Fruit fly (Drosophila melanogaster): ENCODE results near the gene CG43218.

CG43218 gene

DNA sequence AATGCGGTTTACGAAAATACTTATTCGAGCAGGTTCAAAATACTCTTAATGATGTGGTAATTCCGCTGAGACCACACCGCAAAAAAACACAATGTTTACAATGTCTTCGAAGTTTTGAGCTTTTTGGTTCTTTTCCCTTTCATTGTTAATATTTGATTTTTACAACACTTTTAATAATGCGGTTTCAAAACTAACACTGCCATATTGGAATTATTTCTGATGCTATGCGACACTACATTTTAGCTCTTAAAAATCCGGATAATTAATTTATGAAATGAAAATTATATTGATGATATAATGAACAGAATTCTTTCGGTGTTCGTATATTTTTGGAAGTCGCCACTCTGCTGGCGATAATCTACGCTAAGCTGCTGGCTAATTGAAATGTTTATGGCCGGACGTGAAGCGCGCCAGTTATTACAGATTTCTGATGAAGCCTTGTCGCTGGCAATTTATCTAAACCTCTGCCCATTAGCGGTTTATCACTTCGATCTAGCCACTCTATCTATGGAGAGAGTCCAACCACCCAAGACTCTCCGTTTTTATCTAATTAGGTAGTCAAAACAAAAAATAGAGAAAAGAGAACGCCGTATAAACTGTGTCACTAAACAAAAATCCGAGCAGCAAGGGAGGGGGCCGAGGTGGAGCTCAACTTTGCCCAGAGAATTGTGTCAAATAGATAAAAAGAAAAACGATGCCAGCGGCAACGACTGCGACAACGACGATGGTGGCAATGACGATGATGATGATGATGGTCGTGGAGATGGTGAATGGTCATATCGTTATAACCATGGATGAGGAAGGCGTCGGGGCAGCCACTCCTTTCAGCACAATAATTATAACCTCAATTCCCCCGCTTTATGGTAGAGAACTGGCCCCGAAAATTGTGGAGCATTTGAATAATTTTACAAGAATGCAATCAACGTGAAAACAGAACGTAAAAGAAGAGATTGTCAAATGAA, 1.5 kb upstream of the CG43218 start:
- TF ChIP-seq Dll (optimal IDR thresholded peaks at IDR 0.05) = no peak
- TF ChIP-seq psq (optimal IDR thresholded peaks at IDR 0.05) = no peak

DNA sequence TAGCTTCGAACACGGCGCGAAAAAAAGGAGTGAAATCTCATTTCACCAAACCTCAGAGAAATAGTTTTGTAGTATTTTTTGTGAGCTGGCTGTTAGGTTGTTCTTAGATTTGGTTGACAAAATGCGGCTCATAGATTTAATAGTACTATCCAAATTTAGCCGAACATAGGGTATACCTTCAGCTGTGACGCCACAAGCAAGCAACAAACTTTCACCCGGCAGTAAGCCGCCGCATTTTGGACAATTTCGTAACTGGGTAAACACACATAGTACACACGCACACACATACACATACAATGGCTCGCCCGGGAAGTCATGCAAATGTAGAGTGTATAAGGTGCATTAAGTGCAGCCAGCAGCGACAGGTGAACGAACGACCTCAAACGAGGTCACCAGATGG, 1.4 kb downstream of the CG43218 start:
- TF ChIP-seq EcR (GFP tag; optimal IDR thresholded peaks at IDR 0.05) = peak in 1 of 2 experiments; percentile 62
- TF ChIP-seq CG8478 (optimal IDR thresholded peaks at IDR 0.05) = no peak

DNA sequence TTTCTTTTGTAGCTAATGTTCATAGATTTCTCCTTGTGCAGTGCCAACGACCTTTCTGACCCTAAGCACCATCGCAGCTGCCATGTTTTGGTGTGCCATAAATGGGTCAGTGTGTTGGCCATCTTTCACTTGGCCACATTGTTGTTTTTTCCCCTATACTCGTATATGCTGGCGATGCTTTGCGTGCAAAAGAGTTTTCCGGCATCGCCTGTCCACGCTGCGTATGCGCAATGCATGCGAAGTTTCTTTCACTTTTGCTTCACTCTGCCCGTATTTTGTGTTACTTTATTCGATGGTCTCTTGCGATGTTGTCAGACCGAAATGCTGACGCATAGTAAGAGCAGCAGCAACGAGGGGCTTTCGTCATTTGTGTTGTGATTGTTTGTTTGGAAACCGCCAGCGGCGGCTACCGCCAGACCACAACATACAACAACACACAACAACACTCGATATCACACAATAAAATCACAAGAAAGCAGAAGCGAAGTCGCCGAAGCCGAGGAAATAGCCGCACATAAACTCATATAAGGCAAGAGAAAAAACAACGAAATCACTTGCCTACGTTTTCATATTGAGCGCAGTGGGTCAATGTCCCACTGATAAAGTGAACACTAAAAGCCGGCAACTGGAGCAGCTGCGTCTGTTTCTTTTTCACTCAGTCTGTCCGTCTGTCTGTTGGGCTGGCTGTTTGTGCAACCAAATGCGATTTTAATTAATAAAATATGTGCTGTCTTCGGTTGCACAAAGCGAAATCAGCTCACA, 3.8 kb downstream of the CG43218 start:
- TF ChIP-seq Dll (optimal IDR thresholded peaks at IDR 0.05) (no peak), EcR (GFP tag; optimal IDR thresholded peaks at IDR 0.05) (peak in 1 of 2 experiments; percentile 17), pan (optimal IDR thresholded peaks at IDR 0.05) (no peak), psq (optimal IDR thresholded peaks at IDR 0.05) (no peak)

DNA sequence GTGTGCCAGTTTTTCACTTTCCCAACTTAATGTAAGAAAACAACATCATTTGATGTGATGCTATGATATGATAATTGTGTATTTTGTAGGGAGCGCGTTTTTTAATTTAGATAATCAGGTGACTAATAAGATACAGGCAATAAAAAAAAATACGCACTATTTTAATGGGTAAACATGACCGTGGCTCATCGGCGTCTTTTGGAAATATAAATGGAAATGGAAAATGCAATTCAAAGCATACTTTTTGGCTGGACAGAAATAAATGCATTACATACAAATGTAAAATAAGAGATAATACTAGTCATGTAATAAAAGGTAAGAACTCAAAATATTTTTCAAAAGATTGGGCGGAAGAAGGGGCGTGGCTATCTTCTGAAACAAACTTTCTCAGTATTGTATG, 4.6 kb downstream of the CG43218 start:
- TF ChIP-seq EcR (GFP tag; optimal IDR thresholded peaks at IDR 0.05) (no peak), pan (optimal IDR thresholded peaks at IDR 0.05) (no peak), usp (GFP tag; optimal IDR thresholded peaks at IDR 0.05) (no peak), CG8478 (optimal IDR thresholded peaks at IDR 0.05) (no peak), psq (optimal IDR thresholded peaks at IDR 0.05) (no peak), Dll (optimal IDR thresholded peaks at IDR 0.05) (no peak)

DNA sequence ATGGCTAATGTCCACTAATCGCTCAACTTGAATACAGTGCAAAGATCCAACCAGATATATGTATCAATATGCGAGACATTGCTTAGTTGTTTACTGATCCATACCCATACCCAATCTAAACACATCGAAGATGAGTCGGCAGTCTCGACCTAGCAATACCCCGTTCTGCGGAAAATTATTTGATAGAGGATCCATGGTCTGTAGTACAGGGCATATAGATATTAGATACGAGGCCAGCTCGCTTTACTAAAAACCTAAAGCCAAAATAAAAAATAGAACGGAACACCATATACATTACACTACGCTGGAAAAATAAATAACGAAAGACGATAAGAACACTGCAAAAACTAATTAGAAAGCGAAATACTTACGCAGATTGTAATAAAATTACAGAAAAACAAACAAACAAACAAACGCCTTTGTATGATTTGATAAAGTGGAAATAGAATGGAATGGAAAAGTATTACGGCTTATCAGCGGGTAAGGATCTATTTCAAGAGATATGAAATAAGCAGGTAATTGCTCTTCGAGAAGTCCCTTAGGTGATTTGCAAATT, 8.4 kb downstream of the CG43218 start:
- no peak for TF ChIP-seq CG8478 (optimal IDR thresholded peaks at IDR 0.05)
- no peak for TF ChIP-seq psq (optimal IDR thresholded peaks at IDR 0.05)
- no peak for TF ChIP-seq EcR (GFP tag; optimal IDR thresholded peaks at IDR 0.05)
- no peak for TF ChIP-seq pan (optimal IDR thresholded peaks at IDR 0.05)
- TF ChIP-seq Dll (optimal IDR thresholded peaks at IDR 0.05) = no peak
- no peak for TF ChIP-seq usp (GFP tag; optimal IDR thresholded peaks at IDR 0.05)

DNA sequence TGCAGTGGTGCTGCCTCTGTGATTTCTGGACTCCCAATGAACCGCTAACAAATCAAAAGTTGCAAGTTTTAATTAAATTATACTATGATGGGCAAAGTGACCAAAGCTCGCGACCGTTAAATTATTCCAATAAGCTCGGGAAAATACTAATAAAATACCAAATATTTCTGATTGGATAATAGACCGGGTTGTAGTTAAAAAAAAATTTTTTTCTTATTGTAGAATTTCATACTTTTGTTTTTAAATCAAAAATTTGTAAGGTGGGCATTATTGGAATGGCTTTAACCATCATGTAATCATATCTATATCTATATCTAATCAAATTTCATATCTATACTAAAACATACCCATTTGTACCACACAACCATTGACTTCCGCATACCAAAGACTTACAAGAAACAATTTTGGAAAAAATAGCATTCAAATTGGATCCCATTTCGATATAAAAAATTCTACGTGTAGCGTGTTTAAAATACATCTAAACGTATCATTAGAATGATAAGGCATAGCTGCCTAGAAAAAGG, 10.1 kb downstream of the CG43218 start, which contains the start of gene CG9391:
Gene CG9391, minus strand, starts transcription at position 474 of the 524 bp plus-strand sequence.
- TF ChIP-seq CG8478 (optimal IDR thresholded peaks at IDR 0.05) (no peak), EcR (GFP tag; optimal IDR thresholded peaks at IDR 0.05) (no peak), psq (optimal IDR thresholded peaks at IDR 0.05) (no peak), pan (optimal IDR thresholded peaks at IDR 0.05) (no peak), Dll (optimal IDR thresholded peaks at IDR 0.05) (no peak), usp (GFP tag; optimal IDR thresholded peaks at IDR 0.05) (no peak)

DNA sequence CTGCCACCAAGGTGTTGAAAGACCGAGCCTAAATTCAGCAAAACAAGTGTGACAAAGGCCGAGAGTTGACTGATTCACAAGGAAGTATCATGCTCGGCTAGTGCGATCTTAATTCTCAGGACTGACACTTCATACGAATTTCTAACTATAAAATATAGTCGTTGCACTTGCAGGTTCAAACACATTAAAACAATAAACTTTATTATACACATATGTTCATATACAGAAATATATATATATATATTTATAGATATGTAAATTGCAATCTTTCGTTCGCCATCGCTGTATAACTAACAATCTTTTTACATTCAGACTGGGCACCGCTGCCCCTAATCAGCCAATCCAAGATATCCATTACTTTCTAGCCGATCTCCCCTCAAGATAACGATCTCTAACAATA, 12.7 kb downstream of the CG43218 start, which contains the start of gene CG9389:
Gene CG9389, minus strand, starts transcription at position 101 of the 400 bp plus-strand sequence.
- TF ChIP-seq CG8478 (optimal IDR thresholded peaks at IDR 0.05) = no peak
- no peak for TF ChIP-seq pan (optimal IDR thresholded peaks at IDR 0.05)
- TF ChIP-seq usp (GFP tag; optimal IDR thresholded peaks at IDR 0.05) = no peak
- no peak for TF ChIP-seq EcR (GFP tag; optimal IDR thresholded peaks at IDR 0.05)
- TF ChIP-seq Dll (optimal IDR thresholded peaks at IDR 0.05) = no peak
- TF ChIP-seq psq (optimal IDR thresholded peaks at IDR 0.05) = no peak

DNA sequence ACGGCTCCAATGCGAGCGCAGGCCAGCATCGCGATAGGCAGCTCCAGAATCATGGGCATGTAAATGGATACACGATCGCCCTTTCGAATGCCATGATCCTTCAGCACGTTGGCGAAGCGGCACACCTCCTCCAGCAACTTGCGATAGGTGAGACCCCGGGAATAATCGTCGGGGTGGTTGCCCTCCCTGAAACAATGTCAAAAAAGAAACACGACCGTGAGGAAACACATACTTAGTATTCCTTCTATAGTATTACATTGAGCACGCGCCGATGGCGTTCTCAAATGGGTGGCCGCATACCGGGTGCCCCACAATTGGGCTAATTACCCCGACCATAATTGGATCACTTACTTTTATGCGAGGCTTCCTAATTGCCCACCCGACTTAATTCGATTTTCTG, 15.7 kb downstream of the CG43218 start:
- no peak for TF ChIP-seq CG8478 (optimal IDR thresholded peaks at IDR 0.05)
- no peak for TF ChIP-seq EcR (GFP tag; optimal IDR thresholded peaks at IDR 0.05)
- TF ChIP-seq pan (optimal IDR thresholded peaks at IDR 0.05) = no peak
- no peak for TF ChIP-seq psq (optimal IDR thresholded peaks at IDR 0.05)
- TF ChIP-seq Dll (optimal IDR thresholded peaks at IDR 0.05) = no peak
- no peak for TF ChIP-seq usp (GFP tag; optimal IDR thresholded peaks at IDR 0.05)

DNA sequence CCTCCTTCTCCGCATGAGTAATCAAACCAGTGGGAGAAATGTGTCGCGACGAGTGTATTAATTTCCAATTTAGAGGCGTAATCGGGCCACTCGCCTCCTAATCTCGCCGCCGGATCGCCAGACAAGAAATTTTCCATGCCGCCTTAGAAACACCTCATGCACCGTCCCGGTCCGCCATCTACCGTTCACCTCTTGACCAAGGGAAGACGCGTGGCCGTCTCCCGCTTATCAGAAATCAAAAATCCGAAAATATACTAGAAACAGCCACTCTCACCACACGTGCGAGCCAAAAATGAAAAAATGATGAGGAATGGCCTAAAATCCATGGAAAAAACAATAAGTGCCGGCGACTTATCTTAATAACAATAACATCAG, 18.1 kb downstream of the CG43218 start:
- no peak for TF ChIP-seq CG8478 (optimal IDR thresholded peaks at IDR 0.05)
- TF ChIP-seq pan (optimal IDR thresholded peaks at IDR 0.05) = no peak
- TF ChIP-seq psq (optimal IDR thresholded peaks at IDR 0.05) = no peak
- TF ChIP-seq EcR (GFP tag; optimal IDR thresholded peaks at IDR 0.05) = no peak
- no peak for TF ChIP-seq Dll (optimal IDR thresholded peaks at IDR 0.05)
- TF ChIP-seq usp (GFP tag; optimal IDR thresholded peaks at IDR 0.05) = no peak

DNA sequence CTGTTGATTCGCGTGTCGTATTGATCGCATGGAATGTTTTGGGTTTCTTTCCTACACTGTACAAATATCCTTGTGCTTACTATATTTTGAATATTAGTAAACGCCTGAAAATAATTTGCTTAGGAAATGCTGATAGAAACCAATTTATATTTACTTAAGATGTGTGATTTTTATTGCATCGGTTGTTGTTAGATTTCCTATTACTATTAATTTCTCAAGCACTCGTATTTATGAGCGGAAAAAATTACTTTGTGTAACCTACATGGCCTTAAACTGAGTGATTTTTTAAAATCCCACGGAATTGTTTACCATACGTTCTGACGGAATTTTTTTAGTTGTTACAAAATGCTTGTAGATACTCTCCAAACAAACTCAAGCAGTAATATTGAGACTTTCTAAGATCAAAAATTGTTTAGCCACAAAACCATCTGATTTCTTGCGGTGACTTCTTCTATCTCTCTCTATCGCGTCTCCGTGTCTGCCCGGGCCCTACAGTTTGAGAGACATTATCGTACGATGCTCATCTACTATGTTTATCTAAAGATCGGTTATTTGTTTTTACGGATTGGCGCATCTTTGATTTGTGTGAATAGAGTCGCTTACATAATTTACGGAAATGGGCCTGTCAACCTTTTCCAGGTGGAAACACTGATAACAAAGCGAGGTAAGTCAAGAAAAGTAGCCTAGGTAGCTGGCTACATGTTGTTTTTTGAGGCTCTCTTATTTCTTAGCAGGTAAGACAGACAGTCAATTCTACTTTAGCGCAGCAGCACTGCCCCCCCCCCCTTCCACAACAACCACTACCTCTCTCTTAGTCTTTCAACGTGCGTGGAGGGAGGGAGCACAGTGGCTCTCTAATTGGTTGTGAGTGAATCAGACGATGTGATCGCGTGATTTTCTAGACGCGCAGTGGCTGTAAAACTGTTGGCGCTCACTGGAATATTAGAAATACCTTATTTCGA, 18.8 kb downstream of the CG43218 start:
- TF ChIP-seq CG8478 (optimal IDR thresholded peaks at IDR 0.05) (no peak), pan (optimal IDR thresholded peaks at IDR 0.05) (no peak), EcR (GFP tag; optimal IDR thresholded peaks at IDR 0.05) (no peak), usp (GFP tag; optimal IDR thresholded peaks at IDR 0.05) (no peak), Dll (optimal IDR thresholded peaks at IDR 0.05) (no peak), psq (optimal IDR thresholded peaks at IDR 0.05) (no peak)
